Worm (Caenorhabditis elegans): ENCODE measurements around the gene F37C4.5.

The F37C4.5 gene

DNA sequence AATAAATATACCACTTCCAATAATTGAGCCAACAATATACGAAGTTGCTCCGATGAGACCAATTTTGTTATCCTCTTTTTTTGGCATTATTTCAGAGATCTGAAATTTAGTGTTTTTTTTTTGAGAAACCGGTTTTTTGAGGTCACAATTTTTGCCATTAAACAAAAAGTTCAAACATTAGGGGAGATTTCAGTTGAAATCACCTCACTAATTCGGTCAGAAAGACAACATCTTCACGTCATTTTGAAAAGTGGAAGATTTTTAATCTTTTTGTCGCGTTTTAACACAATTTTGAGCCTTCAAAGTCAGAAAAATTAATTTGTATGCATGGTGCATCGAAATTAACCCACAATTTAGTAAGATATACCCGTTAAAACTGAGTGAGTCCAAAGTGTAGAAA, 8.7 kb downstream of the F37C4.5 start, which contains the start of gene aat-8:
TSS of gene aat-8 (minus strand) at position 101 of the 400 bp plus-strand sequence.
- no peak for TF ChIP-seq pes-1 (GFP tag; IDR thresholded peaks at IDR 0.05)
- TF ChIP-seq B0310.2 (tag; optimal IDR thresholded peaks at IDR 0.05): no peak
- TF ChIP-seq aly-1 (tag; optimal IDR thresholded peaks at IDR 0.05): no peak
- no peak for TF ChIP-seq ama-1 (optimal IDR thresholded peaks at IDR 0.05)
- no peak for TF ChIP-seq tbx-11 (GFP tag; IDR thresholded peaks at IDR 0.05)
- TF ChIP-seq hmbx-1 (tag; optimal IDR thresholded peaks at IDR 0.05): no peak
- no peak for TF ChIP-seq tra-4 (tag; optimal IDR thresholded peaks at IDR 0.05)
- TF ChIP-seq scrt-1 (GFP tag; IDR thresholded peaks at IDR 0.05): no peak

DNA sequence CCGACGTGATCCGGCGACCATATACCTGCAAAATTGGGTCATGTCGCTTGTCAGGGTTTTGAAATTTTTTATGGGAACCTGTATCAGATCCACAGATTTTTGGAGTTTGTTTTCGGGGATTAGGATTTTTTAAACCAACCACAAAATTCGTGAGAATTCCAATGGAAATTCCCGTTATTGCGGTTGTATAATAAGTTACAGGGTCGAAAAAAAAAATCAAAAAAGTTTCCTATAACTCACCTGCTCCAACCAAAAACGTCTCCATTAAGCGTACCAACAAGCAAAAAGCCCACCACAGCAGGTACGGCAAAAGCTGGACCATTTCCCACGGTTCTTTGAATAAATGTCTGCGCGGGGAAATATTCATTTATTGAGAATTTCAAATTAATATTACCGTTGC, 10.7 kb downstream of the F37C4.5 start:
- TF ChIP-seq tbx-37 (GFP tag; conservative IDR thresholded peaks at IDR 0.05): no peak
- no peak for TF ChIP-seq aly-1 (tag; optimal IDR thresholded peaks at IDR 0.05)
- TF ChIP-seq hmg-4 (GFP tag; optimal IDR thresholded peaks at IDR 0.05): no peak
- TF ChIP-seq scrt-1 (GFP tag; IDR thresholded peaks at IDR 0.05): no peak
- TF ChIP-seq ama-1 (optimal IDR thresholded peaks at IDR 0.05): no peak
- TF ChIP-seq pes-1 (GFP tag; IDR thresholded peaks at IDR 0.05): no peak
- no peak for TF ChIP-seq ceh-13 (GFP tag; optimal IDR thresholded peaks at IDR 0.05)
- TF ChIP-seq ceh-36 (tag; optimal IDR thresholded peaks at IDR 0.05): no peak
- TF ChIP-seq hnd-1 (tag; optimal IDR thresholded peaks at IDR 0.05): no peak
- no peak for TF ChIP-seq sea-1 (GFP tag; conservative IDR thresholded peaks at IDR 0.05)
- no peak for TF ChIP-seq tra-4 (tag; optimal IDR thresholded peaks at IDR 0.05)
- TF ChIP-seq flt-1 (GFP tag; IDR thresholded peaks at IDR 0.05): no peak
- TF ChIP-seq tbx-11 (GFP tag; IDR thresholded peaks at IDR 0.05): no peak
- no peak for TF ChIP-seq B0310.2 (tag; optimal IDR thresholded peaks at IDR 0.05)

ce11 chrIV:3860419-3860818, 13.2 kb downstream of the F37C4.5 start:
- no peak for TF ChIP-seq tbx-11 (GFP tag; IDR thresholded peaks at IDR 0.05)
- TF ChIP-seq hmg-4 (GFP tag; optimal IDR thresholded peaks at IDR 0.05): no peak
- TF ChIP-seq ama-1 (optimal IDR thresholded peaks at IDR 0.05): no peak
- no peak for TF ChIP-seq sea-1 (GFP tag; conservative IDR thresholded peaks at IDR 0.05)
- no peak for TF ChIP-seq pes-1 (GFP tag; IDR thresholded peaks at IDR 0.05)
- TF ChIP-seq F13C5.2 (tag; optimal IDR thresholded peaks at IDR 0.05): no peak
- no peak for TF ChIP-seq aly-1 (tag; optimal IDR thresholded peaks at IDR 0.05)
- TF ChIP-seq scrt-1 (GFP tag; IDR thresholded peaks at IDR 0.05): no peak
- no peak for TF ChIP-seq hmbx-1 (tag; optimal IDR thresholded peaks at IDR 0.05)
- TF ChIP-seq ets-7 (tag; optimal IDR thresholded peaks at IDR 0.05): no peak
- no peak for TF ChIP-seq tbx-37 (GFP tag; conservative IDR thresholded peaks at IDR 0.05)
- no peak for TF ChIP-seq B0310.2 (tag; optimal IDR thresholded peaks at IDR 0.05)
- no peak for TF ChIP-seq tra-4 (tag; optimal IDR thresholded peaks at IDR 0.05)
- no peak for TF ChIP-seq ceh-13 (GFP tag; optimal IDR thresholded peaks at IDR 0.05)
- TF ChIP-seq hnd-1 (tag; optimal IDR thresholded peaks at IDR 0.05): no peak
- no peak for TF ChIP-seq flt-1 (GFP tag; IDR thresholded peaks at IDR 0.05)
- no peak for TF ChIP-seq ceh-36 (tag; optimal IDR thresholded peaks at IDR 0.05)

ce11 chrIV:3859552-3859951, 14.1 kb downstream of the F37C4.5 start:
- TF ChIP-seq hmg-4 (GFP tag; optimal IDR thresholded peaks at IDR 0.05) (no peak), flt-1 (GFP tag; IDR thresholded peaks at IDR 0.05) (no peak), ets-7 (tag; optimal IDR thresholded peaks at IDR 0.05) (no peak)

- no peak for TF ChIP-seq hnd-1 (tag; optimal IDR thresholded peaks at IDR 0.05)
- TF ChIP-seq flt-1 (GFP tag; IDR thresholded peaks at IDR 0.05): no peak
- TF ChIP-seq tbx-37 (GFP tag; conservative IDR thresholded peaks at IDR 0.05): no peak
- no peak for TF ChIP-seq ama-1 (optimal IDR thresholded peaks at IDR 0.05)
- TF ChIP-seq tra-4 (tag; optimal IDR thresholded peaks at IDR 0.05): no peak
- TF ChIP-seq ceh-13 (GFP tag; optimal IDR thresholded peaks at IDR 0.05): no peak
- TF ChIP-seq F13C5.2 (tag; optimal IDR thresholded peaks at IDR 0.05): no peak
- no peak for TF ChIP-seq ceh-36 (tag; optimal IDR thresholded peaks at IDR 0.05)
- no peak for TF ChIP-seq hmbx-1 (tag; optimal IDR thresholded peaks at IDR 0.05)
- no peak for TF ChIP-seq ets-7 (tag; optimal IDR thresholded peaks at IDR 0.05)
- TF ChIP-seq pes-1 (GFP tag; IDR thresholded peaks at IDR 0.05): no peak
- no peak for TF ChIP-seq tbx-11 (GFP tag; IDR thresholded peaks at IDR 0.05)
- TF ChIP-seq B0310.2 (tag; optimal IDR thresholded peaks at IDR 0.05): no peak
- TF ChIP-seq aly-1 (tag; optimal IDR thresholded peaks at IDR 0.05): no peak
- TF ChIP-seq hmg-4 (GFP tag; optimal IDR thresholded peaks at IDR 0.05): no peak
- TF ChIP-seq sea-1 (GFP tag; conservative IDR thresholded peaks at IDR 0.05): no peak
- TF ChIP-seq scrt-1 (GFP tag; IDR thresholded peaks at IDR 0.05): no peak
Observed at ce11 chrIV:3857999-3858552, 15.5 kb downstream of the F37C4.5 start.

ce11 chrIV:3856190-3856589, 17.4 kb downstream of the F37C4.5 start:
- TF ChIP-seq pes-1 (GFP tag; IDR thresholded peaks at IDR 0.05) (0 out of 2 replicates have a peak, but pooled peaks have one; percentile 18), flt-1 (GFP tag; IDR thresholded peaks at IDR 0.05) (no peak), tbx-11 (GFP tag; IDR thresholded peaks at IDR 0.05) (no peak), tbx-37 (GFP tag; conservative IDR thresholded peaks at IDR 0.05) (no peak), hmg-4 (GFP tag; optimal IDR thresholded peaks at IDR 0.05) (peak; percentile 15), ceh-13 (GFP tag; optimal IDR thresholded peaks at IDR 0.05) (no peak), hmbx-1 (tag; optimal IDR thresholded peaks at IDR 0.05) (no peak)

ce11 chrIV:3855543-3855942, 18.1 kb downstream of the F37C4.5 start, which contains the start of gene zag-1:
Gene zag-1 (plus strand): TSS chrIV:3855843.
- TF ChIP-seq sea-1 (GFP tag; conservative IDR thresholded peaks at IDR 0.05): no peak
- no peak for TF ChIP-seq B0310.2 (tag; optimal IDR thresholded peaks at IDR 0.05)
- TF ChIP-seq pes-1 (GFP tag; IDR thresholded peaks at IDR 0.05): no peak
- TF ChIP-seq flt-1 (GFP tag; IDR thresholded peaks at IDR 0.05): no peak
- TF ChIP-seq ets-7 (tag; optimal IDR thresholded peaks at IDR 0.05): no peak

DNA sequence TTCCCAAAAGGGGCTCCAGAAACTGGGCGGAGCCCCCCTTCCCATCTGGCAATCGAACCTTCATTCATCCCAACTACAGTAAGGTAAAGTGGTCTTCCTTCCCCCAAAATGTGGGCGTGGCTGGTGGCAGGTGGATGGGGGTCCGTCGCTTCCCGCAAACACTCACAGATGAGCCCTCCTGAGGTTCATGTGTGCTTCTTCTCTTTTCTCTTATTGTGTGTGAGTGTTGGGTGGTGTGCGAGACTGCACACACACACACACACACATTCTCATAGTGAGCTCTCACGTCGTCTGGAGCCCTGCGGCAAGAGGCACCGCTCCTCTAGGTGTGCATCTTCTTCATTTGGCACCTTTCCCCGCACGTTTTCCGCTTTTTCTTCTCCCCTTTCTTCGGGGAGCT, 19.0 kb downstream of the F37C4.5 start:
- TF ChIP-seq tra-4 (tag; optimal IDR thresholded peaks at IDR 0.05) (no peak), aly-1 (tag; optimal IDR thresholded peaks at IDR 0.05) (peak; percentile 20), scrt-1 (GFP tag; IDR thresholded peaks at IDR 0.05) (no peak)
